Fruit fly (Drosophila melanogaster) S2 (cell line): ENCODE measurements around the gene Mcm6.

Source experiments
- CG8478 ChIP-seq: fragments of >200 bp; optimal IDR thresholded peaks from 2 replicates; lab custom pipeline; 2018
- CTCF ChIP-seq, 2 experiments: fragments of >200 bp; optimal IDR thresholded peaks; 2 replicates each; lab custom pipeline; 2018

DNA sequence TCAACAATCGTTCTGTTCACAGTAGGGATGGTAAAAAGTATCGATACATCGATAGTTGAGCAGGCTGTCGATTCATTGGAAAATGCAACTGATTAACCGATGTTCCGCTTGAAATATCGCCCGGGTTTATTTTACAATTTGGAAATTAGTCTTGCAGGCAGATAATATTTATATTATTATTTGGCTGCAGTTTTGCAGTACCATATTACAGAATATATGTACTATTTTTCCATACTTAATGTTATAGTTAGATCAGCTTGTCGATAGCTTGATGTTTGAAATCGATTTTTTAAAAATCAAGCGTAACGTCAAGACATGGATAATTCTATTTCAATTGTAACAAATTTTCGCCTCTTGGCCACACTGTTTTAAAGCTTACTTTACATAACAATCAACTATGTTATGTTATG is 20.8 kb downstream of the Mcm6 start, which contains the start of gene CG14442:
- TF ChIP-seq CTCF (optimal IDR thresholded peaks at IDR 0.05; lab: Kevin White, UChicago) (no peak), CG8478 (lab: Kevin White, UChicago) (no peak)
